Worm (Caenorhabditis elegans): Measurements from ENCODE around the gene chmp-7.

Gene chmp-7

ce11 chrII:9083093-9083492 lies 28.3 kb downstream of the chmp-7 start, which contains the start of gene sysm-1:
Gene sysm-1, minus strand, starts transcription at chrII:9083193.
- TF ChIP-seq C08G9.2 (tag; optimal IDR thresholded peaks at IDR 0.05) (no peak), ama-1 (optimal IDR thresholded peaks at IDR 0.05) (no peak), pqm-1 (tag; optimal IDR thresholded peaks at IDR 0.05) (no peak), ceh-2 (tag; optimal IDR thresholded peaks at IDR 0.05) (no peak), mec-3 (tag; optimal IDR thresholded peaks at IDR 0.05; ENCODE audit: borderline replicate concordance) (no peak), dmd-4 (tag; optimal IDR thresholded peaks at IDR 0.05; ENCODE audit: borderline replicate concordance) (no peak), elt-2 (tag; optimal IDR thresholded peaks at IDR 0.05) (no peak), odd-2 (tag; optimal IDR thresholded peaks at IDR 0.05) (no peak)

DNA sequence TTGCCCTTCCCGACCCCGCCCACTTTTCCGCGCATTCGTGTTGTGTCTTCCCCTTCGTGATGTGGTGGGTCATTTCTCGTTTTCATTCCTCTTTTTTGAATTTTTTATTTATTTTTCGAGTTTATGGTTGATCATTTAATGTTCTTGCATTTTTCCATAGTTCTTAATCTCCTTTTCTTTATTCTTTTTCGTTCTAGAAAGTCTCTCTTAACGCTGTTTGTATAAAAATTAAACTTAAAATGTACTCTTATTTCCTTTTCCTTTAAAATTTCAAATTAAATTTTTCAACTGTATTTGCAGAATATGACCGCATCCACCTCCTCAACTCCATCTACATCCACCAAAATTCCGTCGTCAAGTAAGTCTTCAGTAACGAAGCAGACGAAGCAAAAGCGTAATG lies 31.5 kb downstream of the chmp-7 start, which contains the start of gene hlh-3:
hlh-3 (plus strand) TSS at position 301 of the 400 bp plus-strand sequence.
- TF ChIP-seq Y22D7AL.16 (tag; optimal IDR thresholded peaks at IDR 0.05), result no peak
- TF ChIP-seq C08G9.2 (tag; optimal IDR thresholded peaks at IDR 0.05), result no peak
- no peak for TF ChIP-seq odd-2 (tag; optimal IDR thresholded peaks at IDR 0.05)
- no peak for TF ChIP-seq dve-1 (tag; optimal IDR thresholded peaks at IDR 0.05)
- TF ChIP-seq elt-2 (tag; optimal IDR thresholded peaks at IDR 0.05), result no peak
- no peak for TF ChIP-seq K02D7.2 (tag; optimal IDR thresholded peaks at IDR 0.05)
- TF ChIP-seq unc-86 (tag; optimal IDR thresholded peaks at IDR 0.05), result no peak
- TF ChIP-seq hlh-13 (GFP tag; optimal IDR thresholded peaks at IDR 0.05), result no peak
- TF ChIP-seq unc-3 (GFP tag; conservative IDR thresholded peaks at IDR 0.05), result no peak
- no peak for TF ChIP-seq unc-3 (tag; optimal IDR thresholded peaks at IDR 0.05)
- no peak for TF ChIP-seq tbx-7 (tag; optimal IDR thresholded peaks at IDR 0.05)

DNA sequence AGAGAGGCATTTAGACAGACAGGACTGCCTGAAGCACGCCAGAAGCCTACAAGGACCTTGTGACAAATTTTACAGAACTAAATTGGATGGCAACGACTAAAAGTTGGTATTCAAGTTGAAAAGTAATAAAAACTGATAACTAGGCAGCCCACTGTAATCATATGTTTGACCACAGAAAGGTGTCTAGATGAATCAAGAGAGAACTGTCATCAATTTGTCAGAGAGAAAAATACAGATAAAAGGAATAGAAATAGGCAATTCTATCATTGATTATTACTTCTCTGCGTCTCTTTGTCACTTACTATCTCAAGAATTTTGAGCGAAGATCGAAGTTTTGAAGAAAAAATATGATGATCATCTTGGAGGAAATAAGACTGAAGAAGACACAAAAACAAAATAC lies 38.1 kb downstream of the chmp-7 start:
- TF ChIP-seq elt-2 (tag; optimal IDR thresholded peaks at IDR 0.05) (peak; percentile 42), ceh-19 (GFP tag; optimal IDR thresholded peaks at IDR 0.05) (no peak), hlh-6 (tag; optimal IDR thresholded peaks at IDR 0.05) (no peak), rnt-1 (tag; optimal IDR thresholded peaks at IDR 0.05) (no peak), unc-3 (GFP tag; conservative IDR thresholded peaks at IDR 0.05) (no peak), unc-3 (tag; optimal IDR thresholded peaks at IDR 0.05) (no peak), ceh-14 (tag; optimal IDR thresholded peaks at IDR 0.05) (no peak)

- no peak for TF ChIP-seq ztf-16 (tag; optimal IDR thresholded peaks at IDR 0.05)
- TF ChIP-seq F13H6.1 (tag; optimal IDR thresholded peaks at IDR 0.05), result no peak
- no peak for TF ChIP-seq tbx-2 (tag; optimal IDR thresholded peaks at IDR 0.05)
- TF ChIP-seq nfya-1 (tag; optimal IDR thresholded peaks at IDR 0.05), result no peak
- no peak for TF ChIP-seq unc-55 (GFP tag; optimal IDR thresholded peaks at IDR 0.05)
- TF ChIP-seq unc-86 (tag; optimal IDR thresholded peaks at IDR 0.05), result no peak
- no peak for TF ChIP-seq pha-4 (tag; optimal IDR thresholded peaks at IDR 0.05)
- TF ChIP-seq lim-6 (tag; optimal IDR thresholded peaks at IDR 0.05), result no peak
- TF ChIP-seq Y22D7AL.16 (tag; optimal IDR thresholded peaks at IDR 0.05), result no peak
- no peak for TF ChIP-seq tbx-7 (tag; optimal IDR thresholded peaks at IDR 0.05)
- no peak for TF ChIP-seq ceh-30 (tag; optimal IDR thresholded peaks at IDR 0.05)
- no peak for TF ChIP-seq sox-4 (tag; optimal IDR thresholded peaks at IDR 0.05)
- TF ChIP-seq ttx-3 (tag; optimal IDR thresholded peaks at IDR 0.05), result no peak
- no peak for TF ChIP-seq che-1 (tag; optimal IDR thresholded peaks at IDR 0.05)
- TF ChIP-seq pqm-1 (tag; optimal IDR thresholded peaks at IDR 0.05), result no peak
- no peak for TF ChIP-seq K09A11.1 (tag; optimal IDR thresholded peaks at IDR 0.05; ENCODE audit: insufficient read depth)
- no peak for TF ChIP-seq ceh-2 (tag; optimal IDR thresholded peaks at IDR 0.05)
- no peak for TF ChIP-seq ceh-19 (GFP tag; optimal IDR thresholded peaks at IDR 0.05)
- TF ChIP-seq nhr-232 (tag; optimal IDR thresholded peaks at IDR 0.05), result no peak
- TF ChIP-seq ets-4 (tag; optimal IDR thresholded peaks at IDR 0.05), result no peak
These were observed 38.8 kb downstream of the chmp-7 start, which contains the start of gene C07H4.1 for ce11 chrII:9093584-9093983. Gene C07H4.1, minus strand, starts transcription at chrII:9093684.

DNA sequence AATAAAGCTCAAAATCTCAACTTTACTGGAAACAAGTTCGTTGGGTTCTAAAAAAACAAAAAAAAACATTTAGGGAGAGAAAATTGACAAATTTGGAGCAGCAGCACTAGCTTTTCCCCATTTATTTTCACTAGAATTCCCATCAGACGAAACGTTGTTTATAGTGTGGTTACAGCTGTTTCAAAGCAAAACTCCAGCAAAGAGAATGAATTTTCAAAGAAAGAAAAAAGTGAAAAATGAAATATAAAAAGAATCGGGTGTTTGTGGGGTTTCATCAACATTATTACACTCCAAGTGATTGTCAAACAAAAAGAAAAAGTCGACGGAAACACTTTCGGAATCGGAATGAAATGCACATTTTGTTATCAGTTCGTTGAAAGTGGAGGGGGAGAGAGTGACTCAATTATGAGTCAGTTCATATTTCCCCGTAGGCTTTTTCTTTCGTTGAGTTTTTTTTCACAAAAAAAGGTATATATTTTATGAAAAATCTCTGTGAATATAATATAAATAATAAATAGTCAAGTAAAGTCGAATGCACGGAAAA lies 39.5 kb downstream of the chmp-7 start:
- TF ChIP-seq ceh-30 (tag; optimal IDR thresholded peaks at IDR 0.05) (no peak), tbx-7 (tag; optimal IDR thresholded peaks at IDR 0.05) (no peak), unc-86 (tag; optimal IDR thresholded peaks at IDR 0.05) (no peak), hlh-8 (tag; optimal IDR thresholded peaks at IDR 0.05) (no peak), lim-6 (tag; optimal IDR thresholded peaks at IDR 0.05) (no peak), pros-1 (tag; optimal IDR thresholded peaks at IDR 0.05) (no peak), ceh-6 (GFP tag; optimal IDR thresholded peaks at IDR 0.05) (no peak), ama-1 (optimal IDR thresholded peaks at IDR 0.05) (no peak), F13H6.1 (tag; optimal IDR thresholded peaks at IDR 0.05) (no peak), unc-55 (GFP tag; optimal IDR thresholded peaks at IDR 0.05) (no peak), ceh-19 (GFP tag; optimal IDR thresholded peaks at IDR 0.05) (no peak), ceh-22 (tag; optimal IDR thresholded peaks at IDR 0.05) (no peak), pag-3 (tag; optimal IDR thresholded peaks at IDR 0.05; ENCODE audit: borderline replicate concordance) (no peak), ttx-3 (tag; optimal IDR thresholded peaks at IDR 0.05) (no peak)

Data from whole organism, late embryonic.